Fruit fly (Drosophila melanogaster) whole organism, embryonic: ENCODE data around the gene CG6788.

ENCODE experiments used
- Ada2b ChIP-seq: fragments of 200-800 bp; sonication (Bioruptor generic); IDR thresholded peaks from 2 replicates; pipeline ENCODE4 v1.3.6; 2022; ENCODE audit warnings: missing biosample characterization, missing genetic modification characterization
- CG10267 ChIP-seq: fragments of 200-800 bp; sonication (Bioruptor generic); optimal IDR thresholded peaks from 2 replicates; lab custom pipeline; 2018; ENCODE audit warnings: missing biosample characterization, mild to moderate bottlenecking, missing genetic modification characterization, moderate library complexity
- CG10431 ChIP-seq: fragments of 200-800 bp; sonication (Bioruptor generic); optimal IDR thresholded peaks from 3 replicates; lab custom pipeline; 2018; ENCODE audit warnings: missing biosample characterization, mild to moderate bottlenecking, missing genetic modification characterization
- CG10654 ChIP-seq: fragments of 200-800 bp; sonication (Bioruptor generic); optimal IDR thresholded peaks from 2 replicates; lab custom pipeline; 2016; ENCODE audit warnings: missing biosample characterization, missing genetic modification characterization
- CG10979 ChIP-seq: fragments of 200-800 bp; sonication (Bioruptor generic); optimal IDR thresholded peaks from 2 replicates; lab custom pipeline; 2018; ENCODE audit warnings: missing biosample characterization, mild to moderate bottlenecking, missing genetic modification characterization, moderate library complexity
- CG11696 ChIP-seq: fragments of 200-800 bp; sonication (Bioruptor generic); IDR thresholded peaks from 2 replicates; pipeline ENCODE4 v1.3.6; 2022; ENCODE audit warnings: missing biosample characterization, missing genetic modification characterization
- CG1233 ChIP-seq: fragments of 200-800 bp; sonication (Bioruptor generic); optimal IDR thresholded peaks from 4 replicates; lab custom pipeline; 2018; ENCODE audit warnings: missing biosample characterization, mild to moderate bottlenecking, missing genetic modification characterization
- CG12942 ChIP-seq: fragments of 200-800 bp; sonication (Bioruptor generic); optimal IDR thresholded peaks from 3 replicates; lab custom pipeline; 2016; ENCODE audit warnings: missing biosample characterization, missing genetic modification characterization
- CG14965 ChIP-seq: fragments of 200-800 bp; sonication (Bioruptor generic); optimal IDR thresholded peaks from 2 replicates; lab custom pipeline; 2016; ENCODE audit warnings: missing biosample characterization, missing genetic modification characterization, borderline replicate concordance
- CG16779 ChIP-seq: fragments of 200-800 bp; sonication (Bioruptor generic); IDR thresholded peaks from 2 replicates; pipeline ENCODE4 v1.3.6; 2022; ENCODE audit warnings: missing biosample characterization, missing genetic modification characterization
- CG17328 ChIP-seq: fragments of 200-800 bp; sonication (Bioruptor generic); IDR thresholded peaks from 2 replicates; pipeline ENCODE4 v1.3.6; 2022; ENCODE audit warnings: missing biosample characterization, missing genetic modification characterization
- CG17385 ChIP-seq: fragments of 200-800 bp; sonication (Bioruptor generic); optimal IDR thresholded peaks from 3 replicates; lab custom pipeline; 2018; ENCODE audit warnings: missing biosample characterization, mild to moderate bottlenecking, missing genetic modification characterization
- CG17612 ChIP-seq: fragments of 200-800 bp; sonication (Bioruptor generic); IDR thresholded peaks from 2 replicates; pipeline ENCODE4 v1.3.6; 2022; ENCODE audit warnings: missing biosample characterization, missing genetic modification characterization
- CG1832 ChIP-seq: fragments of 200-800 bp; sonication (Bioruptor generic); optimal IDR thresholded peaks from 2 replicates; lab custom pipeline; 2017; ENCODE audit warnings: missing biosample characterization, mild to moderate bottlenecking, missing genetic modification characterization, inconsistent platforms
- CG2116 ChIP-seq: fragments of 200-800 bp; sonication (Bioruptor generic); optimal IDR thresholded peaks from 3 replicates; lab custom pipeline; 2018; ENCODE audit warnings: missing biosample characterization, mild to moderate bottlenecking, missing genetic modification characterization
- CG2129 ChIP-seq: fragments of 200-800 bp; sonication (Bioruptor generic); IDR thresholded peaks from 2 replicates; pipeline ENCODE4 v1.3.6; 2022; ENCODE audit warnings: missing biosample characterization, missing genetic modification characterization; ENCODE audit not compliant: partially characterized antibody
- CG2889 ChIP-seq: fragments of 200-800 bp; sonication (Bioruptor generic); IDR thresholded peaks from 3 replicates; pipeline ENCODE4 v1.3.6; 2022; ENCODE audit warnings: missing biosample characterization, missing genetic modification characterization
- CG34224 ChIP-seq: fragments of 200-800 bp; sonication (Bioruptor generic); IDR thresholded peaks from 3 replicates; pipeline ENCODE4 v1.3.6; 2022; ENCODE audit warnings: missing biosample characterization, missing genetic modification characterization; ENCODE audit not compliant: partially characterized antibody
- CG4617 ChIP-seq: fragments of 200-800 bp; sonication (Bioruptor generic); optimal IDR thresholded peaks from 3 replicates; lab custom pipeline; 2016; ENCODE audit warnings: missing biosample characterization, missing genetic modification characterization, borderline replicate concordance
- CG4854 ChIP-seq: fragments of 200-800 bp; sonication (Bioruptor generic); optimal IDR thresholded peaks from 2 replicates; lab custom pipeline; 2016; ENCODE audit warnings: missing biosample characterization, missing genetic modification characterization, inconsistent platforms
- CG5180 ChIP-seq: fragments of 200-800 bp; sonication (Bioruptor generic); optimal IDR thresholded peaks from 3 replicates; lab custom pipeline; 2017; ENCODE audit warnings: missing biosample characterization, missing genetic modification characterization, mild to moderate bottlenecking, moderate library complexity, missing genetic modification reagents
- CG6683 ChIP-seq: fragments of 200-800 bp; sonication (Bioruptor generic); optimal IDR thresholded peaks from 2 replicates; lab custom pipeline; 2017; ENCODE audit warnings: missing biosample characterization, mild to moderate bottlenecking, missing genetic modification characterization, missing genetic modification reagents
- CG7556 ChIP-seq: fragments of 200-800 bp; sonication (Bioruptor generic); optimal IDR thresholded peaks from 2 replicates; lab custom pipeline; 2017; ENCODE audit warnings: missing biosample characterization, mild to moderate bottlenecking, missing genetic modification characterization
- CG9876 ChIP-seq: fragments of 200-800 bp; sonication (Bioruptor generic); optimal IDR thresholded peaks from 2 replicates; lab custom pipeline; 2016; ENCODE audit warnings: missing biosample characterization, missing genetic modification characterization
- CTCF ChIP-seq: fragments of 200-800 bp; sonication (Bioruptor generic); optimal IDR thresholded peaks from 2 replicates; lab custom pipeline; 2017; ENCODE audit warnings: missing biosample characterization, mild to moderate bottlenecking, missing genetic modification characterization, moderate library complexity
- CoRest ChIP-seq: fragments of 200-800 bp; sonication (Bioruptor generic); optimal IDR thresholded peaks from 3 replicates; lab custom pipeline; 2018; ENCODE audit warnings: missing biosample characterization, mild to moderate bottlenecking, missing genetic modification characterization, moderate library complexity
- Dek ChIP-seq: fragments of 200-800 bp; sonication (Bioruptor generic); optimal IDR thresholded peaks from 3 replicates; lab custom pipeline; 2019; ENCODE audit warnings: missing biosample characterization, mild to moderate bottlenecking, missing genetic modification characterization, moderate library complexity
- Drgx ChIP-seq: fragments of 200-800 bp; sonication (Bioruptor generic); IDR thresholded peaks from 2 replicates; pipeline ENCODE4 v1.3.6; 2022; ENCODE audit warnings: missing biosample characterization, missing genetic modification characterization
- HHEX ChIP-seq: fragments of 200-800 bp; sonication (Bioruptor generic); optimal IDR thresholded peaks from 3 replicates; lab custom pipeline; 2017; ENCODE audit warnings: missing biosample characterization, mild to moderate bottlenecking, missing genetic modification characterization, missing genetic modification reagents
- Hr39 ChIP-seq: fragments of >200 bp; optimal IDR thresholded peaks from 2 replicates; lab custom pipeline; 2017
- Lim3 ChIP-seq: fragments of 200-800 bp; sonication (Bioruptor generic); IDR thresholded peaks from 2 replicates; pipeline ENCODE4 v1.3.6; 2022; ENCODE audit warnings: missing biosample characterization, missing genetic modification characterization
- MESR4 ChIP-seq: fragments of 200-800 bp; sonication (Bioruptor generic); optimal IDR thresholded peaks from 2 replicates; lab custom pipeline; 2018; ENCODE audit warnings: missing biosample characterization, mild to moderate bottlenecking, missing genetic modification characterization, moderate library complexity
- Mad ChIP-seq: fragments of 200-800 bp; sonication (Bioruptor generic); optimal IDR thresholded peaks from 2 replicates; lab custom pipeline; 2016; ENCODE audit warnings: missing biosample characterization, missing genetic modification characterization
- NC2β ChIP-seq: fragments of 200-800 bp; sonication (Bioruptor generic); optimal IDR thresholded peaks from 2 replicates; lab custom pipeline; 2016; ENCODE audit warnings: missing biosample characterization, missing genetic modification characterization
- Ravus ChIP-seq: fragments of 200-800 bp; sonication (Bioruptor generic); IDR thresholded peaks from 2 replicates; pipeline ENCODE4 v1.3.6; 2022; ENCODE audit warnings: missing biosample characterization, missing genetic modification characterization
- bigmax ChIP-seq: fragments of 200-800 bp; sonication (Bioruptor generic); optimal IDR thresholded peaks from 2 replicates; lab custom pipeline; 2018; ENCODE audit warnings: missing biosample characterization, mild to moderate bottlenecking, missing genetic modification characterization
- cad ChIP-seq: fragments of >200 bp; optimal IDR thresholded peaks from 2 replicates; lab custom pipeline; 2017; ENCODE audit warnings: missing biosample characterization, missing genetic modification characterization
- cg ChIP-seq: fragments of 200-800 bp; sonication (Bioruptor generic); optimal IDR thresholded peaks from 3 replicates; lab custom pipeline; 2019; ENCODE audit warnings: missing biosample characterization, mild to moderate bottlenecking, missing genetic modification characterization, moderate library complexity
- chm ChIP-seq: fragments of 200-800 bp; sonication (Bioruptor generic); IDR thresholded peaks from 2 replicates; pipeline ENCODE4 v1.3.6; 2022; ENCODE audit warnings: missing biosample characterization, missing genetic modification characterization
- dati ChIP-seq: fragments of 200-800 bp; sonication (Bioruptor generic); IDR thresholded peaks from 2 replicates; pipeline ENCODE4 v1.3.6; 2022; ENCODE audit warnings: missing biosample characterization, missing genetic modification characterization
- dysf ChIP-seq: fragments of 200-800 bp; sonication (Bioruptor generic); IDR thresholded peaks from 3 replicates; pipeline ENCODE4 v1.3.6; 2022; ENCODE audit warnings: missing biosample characterization, missing genetic modification characterization
- fd102C ChIP-seq: fragments of 200-800 bp; sonication (Bioruptor generic); optimal IDR thresholded peaks from 2 replicates; lab custom pipeline; 2018; ENCODE audit warnings: missing biosample characterization, mild to moderate bottlenecking, missing genetic modification characterization, moderate library complexity
- hbn ChIP-seq: fragments of 200-800 bp; sonication (Bioruptor generic); IDR thresholded peaks from 2 replicates; pipeline ENCODE4 v1.3.6; 2022; ENCODE audit warnings: missing biosample characterization, missing genetic modification characterization; ENCODE audit not compliant: partially characterized antibody
- kay ChIP-seq: fragments of 200-800 bp; sonication (Bioruptor generic); optimal IDR thresholded peaks from 2 replicates; lab custom pipeline; 2016; ENCODE audit warnings: missing biosample characterization, missing genetic modification characterization
- lilli ChIP-seq: fragments of 200-800 bp; sonication (Bioruptor generic); optimal IDR thresholded peaks from 3 replicates; lab custom pipeline; 2016; ENCODE audit warnings: missing biosample characterization, missing genetic modification characterization
- onecut ChIP-seq: fragments of 200-800 bp; sonication (Bioruptor generic); IDR thresholded peaks from 2 replicates; pipeline ENCODE4 v1.3.6; 2022; ENCODE audit warnings: missing biosample characterization, missing genetic modification characterization
- pho ChIP-seq: fragments of 200-800 bp; sonication (Bioruptor generic); optimal IDR thresholded peaks from 2 replicates; lab custom pipeline; 2016; ENCODE audit warnings: missing biosample characterization, missing genetic modification characterization
- seq ChIP-seq: fragments of 200-800 bp; sonication (Bioruptor generic); IDR thresholded peaks from 2 replicates; pipeline ENCODE4 v1.3.6; 2022; ENCODE audit warnings: missing biosample characterization, missing genetic modification characterization
- sqz ChIP-seq: fragments of 200-800 bp; sonication (Bioruptor generic); optimal IDR thresholded peaks from 3 replicates; lab custom pipeline; 2018; ENCODE audit warnings: missing biosample characterization, mild to moderate bottlenecking, missing genetic modification characterization
- tap ChIP-seq: fragments of 200-800 bp; optimal IDR thresholded peaks from 3 replicates; lab custom pipeline; 2019; ENCODE audit warnings: missing biosample characterization, mild to moderate bottlenecking, missing genetic modification characterization, moderate library complexity
- tgo ChIP-seq: fragments of 200-800 bp; sonication (Bioruptor generic); IDR thresholded peaks from 3 replicates; pipeline ENCODE4 v1.3.6; 2022; ENCODE audit warnings: missing biosample characterization, missing genetic modification characterization
- ttk ChIP-seq: fragments of 200-800 bp; sonication (Bioruptor generic); IDR thresholded peaks from 2 replicates; pipeline ENCODE4 v2.1.2; 2022; ENCODE audit warnings: missing biosample characterization, missing genetic modification characterization
- vfl ChIP-seq: fragments of 200-800 bp; sonication (Bioruptor generic); optimal IDR thresholded peaks from 2 replicates; lab custom pipeline; 2016; ENCODE audit warnings: missing biosample characterization, missing genetic modification characterization

The CG6788 gene

dm6 chrX:17865103-17865502, 22.9 kb upstream of the CG6788 start (continued):
- no peak for TF ChIP-seq cad (GFP tag; lab: Kevin White, UChicago)
- no peak for TF ChIP-seq CG7556
- TF ChIP-seq CG2116: peak; percentile 91
- no peak for TF ChIP-seq CG5180
- TF ChIP-seq CG16779 (GFP tag; lab: Robert Waterston, UW): no peak
- TF ChIP-seq Hr39 (lab: Kevin White, UChicago): no peak
- no peak for TF ChIP-seq kay
- TF ChIP-seq CG17385 (GFP tag; lab: Kevin White, UChicago): peak; percentile 6
- no peak for TF ChIP-seq onecut (GFP tag; lab: Robert Waterston, UW)
- no peak for TF ChIP-seq Lim3 (GFP tag; lab: Robert Waterston, UW)
- no peak for TF ChIP-seq CoRest (tag; lab: Kevin White, UChicago)
- no peak for TF ChIP-seq Mad
- no peak for TF ChIP-seq pho
- no peak for TF ChIP-seq chm (GFP tag; lab: Robert Waterston, UW)
- TF ChIP-seq sqz (GFP tag; lab: Kevin White, UChicago): no peak
- TF ChIP-seq tap (tag; lab: Kevin White, UChicago): no peak
- no peak for TF ChIP-seq NC2β (GFP tag; lab: Kevin White, UChicago)
- no peak for TF ChIP-seq seq
- no peak for TF ChIP-seq CG4617 (GFP tag; lab: Kevin White, UChicago)
- no peak for TF ChIP-seq CG9876
- TF ChIP-seq CG2889 (GFP tag; lab: Robert Waterston, UW): no peak
- TF ChIP-seq CG1233 (GFP tag; lab: Kevin White, UChicago): peak; percentile 36
- TF ChIP-seq CG10654: no peak
- 0 out of 2 replicates have a peak, but pooled peaks have one; percentile 25 for TF ChIP-seq CG17328 (GFP tag; lab: Robert Waterston, UW)
- peak; percentile 71 for TF ChIP-seq fd102C (GFP tag; lab: Kevin White, UChicago)
- no peak for TF ChIP-seq hbn (GFP tag; lab: Robert Waterston, UW)
- peak; percentile 18 for TF ChIP-seq CG10267 (tag; lab: Kevin White, UChicago)
- no peak for TF ChIP-seq Ravus
- TF ChIP-seq Dek: no peak
- TF ChIP-seq bigmax (GFP tag; lab: Kevin White, UChicago): no peak
- no peak for TF ChIP-seq CTCF (GFP tag; lab: Kevin White, UChicago)
- TF ChIP-seq CG6683 (GFP tag; lab: Kevin White, UChicago): no peak
- no peak for TF ChIP-seq ttk (GFP tag; lab: Robert Waterston, UW)
- no peak for TF ChIP-seq MESR4 (GFP tag; lab: Kevin White, UChicago)
- no peak for TF ChIP-seq CG12942 (GFP tag; lab: Kevin White, UChicago)
- no peak for TF ChIP-seq Drgx (GFP tag; lab: Robert Waterston, UW)
- TF ChIP-seq lilli: no peak
- no peak for TF ChIP-seq Ada2b (GFP tag; lab: Robert Waterston, UW)
- TF ChIP-seq CG34224: no peak
- TF ChIP-seq dati (GFP tag; lab: Robert Waterston, UW): no peak
- no peak for TF ChIP-seq CG2129 (GFP tag; lab: Robert Waterston, UW)
- TF ChIP-seq vfl: no peak
- TF ChIP-seq, all 482 proteins: peak for 25

- TF ChIP-seq CG17612 (GFP tag; lab: Robert Waterston, UW) (no peak), CG10979 (tag; lab: Kevin White, UChicago) (peak; percentile 76), CG1832 (GFP tag; lab: Kevin White, UChicago) (peak; percentile 33), CG12942 (GFP tag; lab: Kevin White, UChicago) (no peak), CG10431 (GFP tag; lab: Kevin White, UChicago) (no peak), CG4854 (GFP tag; lab: Kevin White, UChicago) (no peak), dysf (GFP tag; lab: Robert Waterston, UW) (no peak), cg (GFP tag; lab: Kevin White, UChicago) (no peak), CG11696 (GFP tag; lab: Robert Waterston, UW) (no peak), HHEX (GFP tag; lab: Kevin White, UChicago) (no peak), Drgx (GFP tag; lab: Robert Waterston, UW) (peak; percentile 57), CG14965 (peak; percentile 54), tgo (no peak)
Measured at dm6 chrX:17870614-17871394, 17.2 kb upstream of the CG6788 start.
